Worm (Caenorhabditis elegans): ENCODE results near the gene C53A5.17.

Gene C53A5.17

ce11 chrV:14499074-14499864 is 21.6 kb downstream of the C53A5.17 start:
- no peak for TF ChIP-seq nhr-28 (tag; optimal IDR thresholded peaks at IDR 0.05)
- no peak for TF ChIP-seq snpc-4 (tag; optimal IDR thresholded peaks at IDR 0.05)
- TF ChIP-seq unc-39 (tag; optimal IDR thresholded peaks at IDR 0.05), result no peak
- no peak for TF ChIP-seq elt-1 (tag; optimal IDR thresholded peaks at IDR 0.05; ENCODE audit: borderline replicate concordance, insufficient read depth)
- TF ChIP-seq drap-1 (GFP tag; optimal IDR thresholded peaks at IDR 0.05), result peak; percentile 23
- TF ChIP-seq nhr-12 (tag; optimal IDR thresholded peaks at IDR 0.05), result no peak
- TF ChIP-seq ceh-39 (tag; optimal IDR thresholded peaks at IDR 0.05), result no peak
- no peak for TF ChIP-seq nhr-76 (tag; optimal IDR thresholded peaks at IDR 0.05)

- TF ChIP-seq ham-2 (GFP tag; optimal IDR thresholded peaks at IDR 0.05) (peak; percentile 63), unc-39 (tag; optimal IDR thresholded peaks at IDR 0.05) (no peak), lsy-2 (tag; optimal IDR thresholded peaks at IDR 0.05) (no peak), ceh-83 (GFP tag; optimal IDR thresholded peaks at IDR 0.05) (no peak), nhr-2 (tag; optimal IDR thresholded peaks at IDR 0.05) (peak; percentile 84), ztf-11 (tag; optimal IDR thresholded peaks at IDR 0.05) (no peak), lin-32 (GFP tag; optimal IDR thresholded peaks at IDR 0.05) (no peak), pha-4 (tag; optimal IDR thresholded peaks at IDR 0.05) (no peak), M03D4.4 (tag; optimal IDR thresholded peaks at IDR 0.05) (no peak), unc-120 (tag; optimal IDR thresholded peaks at IDR 0.05; ENCODE audit: poor library complexity, severe bottlenecking) (no peak), drap-1 (GFP tag; optimal IDR thresholded peaks at IDR 0.05) (no peak), blmp-1 (tag; optimal IDR thresholded peaks at IDR 0.05) (no peak), flh-1 (GFP tag; optimal IDR thresholded peaks at IDR 0.05) (no peak), nhr-28 (tag; optimal IDR thresholded peaks at IDR 0.05) (no peak), mab-5 (tag; optimal IDR thresholded peaks at IDR 0.05) (no peak), elt-1 (tag; optimal IDR thresholded peaks at IDR 0.05; ENCODE audit: borderline replicate concordance, insufficient read depth) (no peak), sem-2 (GFP tag; optimal IDR thresholded peaks at IDR 0.05) (no peak), nhr-237 (tag; optimal IDR thresholded peaks at IDR 0.05) (no peak), lin-13 (tag; optimal IDR thresholded peaks at IDR 0.05) (peak; percentile 51), hlh-1 (tag; optimal IDR thresholded peaks at IDR 0.05) (no peak), sptf-1 (tag; optimal IDR thresholded peaks at IDR 0.05) (peak; percentile 46), mep-1 (tag; optimal IDR thresholded peaks at IDR 0.05) (peak; percentile 52), ces-1 (GFP tag; optimal IDR thresholded peaks at IDR 0.05) (peak; percentile 8), snpc-4 (tag; optimal IDR thresholded peaks at IDR 0.05) (no peak), mls-2 (tag; optimal IDR thresholded peaks at IDR 0.05) (peak; percentile 50), cnd-1 (tag; optimal IDR thresholded peaks at IDR 0.05) (peak; percentile 22), zip-8 (tag; optimal IDR thresholded peaks at IDR 0.05) (no peak)
Measured at ce11 chrV:14498204-14498603, 22.7 kb downstream of the C53A5.17 start.

- TF ChIP-seq unc-62 (GFP tag; optimal IDR thresholded peaks at IDR 0.05) (peak; percentile 27), sem-2 (GFP tag; optimal IDR thresholded peaks at IDR 0.05) (no peak), ces-1 (GFP tag; optimal IDR thresholded peaks at IDR 0.05) (peak; percentile 86), ceh-43 (GFP tag; optimal IDR thresholded peaks at IDR 0.05) (no peak), drap-1 (GFP tag; optimal IDR thresholded peaks at IDR 0.05) (peak; percentile 51), bed-3 (GFP tag; optimal IDR thresholded peaks at IDR 0.05) (no peak)
Measured at ce11 chrV:14496446-14496845, 24.5 kb downstream of the C53A5.17 start.

ce11 chrV:14495493-14495892 is 25.4 kb downstream of the C53A5.17 start:
- TF ChIP-seq unc-62 (GFP tag; optimal IDR thresholded peaks at IDR 0.05) (no peak), lin-32 (GFP tag; optimal IDR thresholded peaks at IDR 0.05) (no peak), ceh-43 (GFP tag; optimal IDR thresholded peaks at IDR 0.05) (no peak), mab-5 (tag; optimal IDR thresholded peaks at IDR 0.05) (no peak), ces-1 (GFP tag; optimal IDR thresholded peaks at IDR 0.05) (no peak), blmp-1 (tag; optimal IDR thresholded peaks at IDR 0.05) (peak; percentile 89), nhr-12 (tag; optimal IDR thresholded peaks at IDR 0.05) (no peak), elt-1 (tag; optimal IDR thresholded peaks at IDR 0.05; ENCODE audit: borderline replicate concordance, insufficient read depth) (peak; percentile 25), unc-120 (tag; optimal IDR thresholded peaks at IDR 0.05; ENCODE audit: poor library complexity, severe bottlenecking) (no peak), sem-2 (GFP tag; optimal IDR thresholded peaks at IDR 0.05) (no peak), elt-3 (tag; optimal IDR thresholded peaks at IDR 0.05) (no peak), nhr-76 (tag; optimal IDR thresholded peaks at IDR 0.05) (no peak)
